Fruit fly (Drosophila melanogaster): Measurements from ENCODE around the gene CG32264.

The CG32264 gene

dm6 chr3L:3816772-3817483, 10.7 kb upstream of the CG32264 start (continued):
- TF ChIP-seq ci (GFP tag; IDR thresholded peaks at IDR 0.05), result no peak
- no peak for TF ChIP-seq disco-r (GFP tag; optimal IDR thresholded peaks at IDR 0.05)
- TF ChIP-seq so (GFP tag; IDR thresholded peaks at IDR 0.05), result no peak
- peak; percentile 25 for TF ChIP-seq CG5180 (GFP tag; optimal IDR thresholded peaks at IDR 0.05)
- TF ChIP-seq CG13424 (tag; optimal IDR thresholded peaks at IDR 0.05), result peak; percentile 17
- peak; percentile 40 for TF ChIP-seq Fer1 (GFP tag; optimal IDR thresholded peaks at IDR 0.05)
- TF ChIP-seq BtbVII (GFP tag; optimal IDR thresholded peaks at IDR 0.05), result peak; percentile 47
- no peak for TF ChIP-seq h (optimal IDR thresholded peaks at IDR 0.05)
- no peak for TF ChIP-seq tx (GFP tag; optimal IDR thresholded peaks at IDR 0.05)
- peak; percentile 50 for TF ChIP-seq CG10543 (GFP tag; optimal IDR thresholded peaks at IDR 0.05)
- peak; percentile 59 for TF ChIP-seq exex (tag; optimal IDR thresholded peaks at IDR 0.05)
- TF ChIP-seq CG9817 (tag; optimal IDR thresholded peaks at IDR 0.05), result no peak
- peak; percentile 3 for TF ChIP-seq kah (GFP tag; optimal IDR thresholded peaks at IDR 0.05)
- TF ChIP-seq p53 (GFP tag; optimal IDR thresholded peaks at IDR 0.05), result no peak
- peak; percentile 74 for TF ChIP-seq sd (tag; optimal IDR thresholded peaks at IDR 0.05)
- TF ChIP-seq CG17359 (tag; optimal IDR thresholded peaks at IDR 0.05), result peak; percentile 8
- peak; percentile 4 for TF ChIP-seq Deaf1 (tag; optimal IDR thresholded peaks at IDR 0.05)
- no peak for TF ChIP-seq CkIIα-i1 (GFP tag; IDR thresholded peaks at IDR 0.05)
- TF ChIP-seq inv (GFP tag; IDR thresholded peaks at IDR 0.05; ENCODE audit: partially characterized antibody), result no peak
- TF ChIP-seq CG14710 (tag; optimal IDR thresholded peaks at IDR 0.05), result no peak
- TF ChIP-seq CG14441 (GFP tag; IDR thresholded peaks at IDR 0.05), result no peak
- no peak for TF ChIP-seq CG13123 (GFP tag; optimal IDR thresholded peaks at IDR 0.05)
- TF ChIP-seq MTF-1 (GFP tag; optimal IDR thresholded peaks at IDR 0.05; ENCODE audit: borderline replicate concordance), result no peak
- TF ChIP-seq wek (GFP tag; optimal IDR thresholded peaks at IDR 0.05), result peak; percentile 13
- peak; percentile 69 for TF ChIP-seq mirr (GFP tag; optimal IDR thresholded peaks at IDR 0.05)
- no peak for TF ChIP-seq CG10565 (GFP tag; optimal IDR thresholded peaks at IDR 0.05)
- no peak for TF ChIP-seq Rfx (GFP tag; IDR thresholded peaks at IDR 0.05)
- peak; percentile 26 for TF ChIP-seq Nf-YB (GFP tag; optimal IDR thresholded peaks at IDR 0.05)
- TF ChIP-seq Ssrp (tag; optimal IDR thresholded peaks at IDR 0.05), result no peak
- no peak for TF ChIP-seq tio (GFP tag; optimal IDR thresholded peaks at IDR 0.05)
- TF ChIP-seq Drgx (GFP tag; IDR thresholded peaks at IDR 0.05), result no peak
- peak; percentile 38 for TF ChIP-seq ATbp (GFP tag; optimal IDR thresholded peaks at IDR 0.05)
- TF ChIP-seq B-H1 (GFP tag; IDR thresholded peaks at IDR 0.05), result no peak
- TF ChIP-seq chif (GFP tag; optimal IDR thresholded peaks at IDR 0.05), result no peak
- TF ChIP-seq CG4424 (GFP tag; optimal IDR thresholded peaks at IDR 0.05), result no peak
- no peak for TF ChIP-seq Ravus (GFP tag; IDR thresholded peaks at IDR 0.05)
- TF ChIP-seq CG12769 (tag; optimal IDR thresholded peaks at IDR 0.05), result peak; percentile 23
- TF ChIP-seq unpg (GFP tag; optimal IDR thresholded peaks at IDR 0.05), result no peak
- TF ChIP-seq bsh (GFP tag; optimal IDR thresholded peaks at IDR 0.05), result peak; percentile 6 to 43
- no peak for TF ChIP-seq hth (optimal IDR thresholded peaks at IDR 0.05)
- TF ChIP-seq Mes4 (GFP tag; optimal IDR thresholded peaks at IDR 0.05), result no peak
- peak; percentile 18 for TF ChIP-seq lab (GFP tag; optimal IDR thresholded peaks at IDR 0.05)
- TF ChIP-seq Hand (GFP tag; optimal IDR thresholded peaks at IDR 0.05), result no peak
- TF ChIP-seq CG11456 (GFP tag; IDR thresholded peaks at IDR 0.05), result 0 out of 3 replicates have a peak, but pooled peaks have one; percentile 12
- no peak for TF ChIP-seq CG2202 (tag; optimal IDR thresholded peaks at IDR 0.05)
- no peak for TF ChIP-seq wdn (GFP tag; IDR thresholded peaks at IDR 0.05)
- no peak for TF ChIP-seq twi (tag; optimal IDR thresholded peaks at IDR 0.05)
- TF ChIP-seq CG8359 (GFP tag; optimal IDR thresholded peaks at IDR 0.05; ENCODE audit: borderline replicate concordance), result no peak
- no peak for TF ChIP-seq CG31441 (GFP tag; IDR thresholded peaks at IDR 0.05)
- TF ChIP-seq CG13296 (GFP tag; optimal IDR thresholded peaks at IDR 0.05), result peak; percentile 44
